Fruit fly (Drosophila melanogaster): Measurements from ENCODE around the gene Eig71Eh.
A peak's percentile ranks its signal among the peaks of the same experiment; 100 is the strongest.

Gene Eig71Eh

dm6 chr3L:15647712-15648621, 11.3 kb downstream of the Eig71Eh start, which contains the start of the genes comm3 and CG43083:
comm3 (minus strand) TSS chr3L:15647762.
CG43083 (plus strand) TSS chr3L:15648571.
- no peak for TF ChIP-seq sug (tag; optimal IDR thresholded peaks at IDR 0.05)
- peak; percentile 15 for TF ChIP-seq CG17568 (GFP tag; optimal IDR thresholded peaks at IDR 0.05)
- no peak for TF ChIP-seq sob (GFP tag; IDR thresholded peaks at IDR 0.05)
- no peak for TF ChIP-seq Max (GFP tag; optimal IDR thresholded peaks at IDR 0.05)
- TF ChIP-seq sens (GFP tag) = peak; percentile 52
- TF ChIP-seq en (GFP tag; optimal IDR thresholded peaks at IDR 0.05) = no peak
- no peak for TF ChIP-seq lov (optimal IDR thresholded peaks at IDR 0.05)
- TF ChIP-seq lov (GFP tag; IDR thresholded peaks at IDR 0.05) = no peak
- TF ChIP-seq Myb (GFP tag; optimal IDR thresholded peaks at IDR 0.05) = no peak
- TF ChIP-seq sd (tag; optimal IDR thresholded peaks at IDR 0.05) = peak; percentile 85
- TF ChIP-seq CG13894 (tag; optimal IDR thresholded peaks at IDR 0.05) = no peak
- peak; percentile 31 for TF ChIP-seq CG6813 (GFP tag; optimal IDR thresholded peaks at IDR 0.05)

- TF ChIP-seq Stat92E (GFP tag; optimal IDR thresholded peaks at IDR 0.05) (no peak), Ravus (GFP tag; IDR thresholded peaks at IDR 0.05) (no peak), CG17359 (tag; optimal IDR thresholded peaks at IDR 0.05) (no peak), prd (optimal IDR thresholded peaks at IDR 0.05) (no peak), prd (GFP tag; IDR thresholded peaks at IDR 0.05) (peak; percentile 38; the same call in 1 of the 3 replicates), Blimp-1 (GFP tag; optimal IDR thresholded peaks at IDR 0.05) (peak; percentile 3), az2 (GFP tag; optimal IDR thresholded peaks at IDR 0.05) (no peak), sob (GFP tag; IDR thresholded peaks at IDR 0.05) (no peak), sens (GFP tag) (peak; percentile 70), br (optimal IDR thresholded peaks at IDR 0.05) (no peak), gem (tag; optimal IDR thresholded peaks at IDR 0.05) (peak; percentile 35), otp (GFP tag; IDR thresholded peaks at IDR 0.05) (no peak), zen (tag; optimal IDR thresholded peaks at IDR 0.05) (peak; percentile 26), fd102C (GFP tag; optimal IDR thresholded peaks at IDR 0.05) (no peak), trem (tag; optimal IDR thresholded peaks at IDR 0.05) (peak; percentile 4), CG15479 (GFP tag; optimal IDR thresholded peaks at IDR 0.05) (no peak), CG7839 (tag; optimal IDR thresholded peaks at IDR 0.05) (peak; percentile 3), Sox102F (GFP tag; optimal IDR thresholded peaks at IDR 0.05) (peak; percentile 13), CG10462 (GFP tag; optimal IDR thresholded peaks at IDR 0.05) (peak; percentile 4), bsh (GFP tag; optimal IDR thresholded peaks at IDR 0.05) (peak in 1 of 2 experiments; percentile 29), CG14050 (GFP tag; IDR thresholded peaks at IDR 0.05) (no peak), CG9727 (GFP tag; optimal IDR thresholded peaks at IDR 0.05) (peak; percentile 7), gt (GFP tag; IDR thresholded peaks at IDR 0.05) (no peak), vvl (GFP tag; IDR thresholded peaks at IDR 0.05) (no peak), CG11723 (GFP tag; optimal IDR thresholded peaks at IDR 0.05) (no peak), dmrt11E (tag; optimal IDR thresholded peaks at IDR 0.05) (peak; percentile 46), bowl (GFP tag; IDR thresholded peaks at IDR 0.05) (no peak), CG12391 (tag; optimal IDR thresholded peaks at IDR 0.05) (peak; percentile 6), CG17328 (GFP tag; IDR thresholded peaks at IDR 0.05) (peak; percentile 28; the same call in 1 of the 2 replicates), Ssrp (tag; optimal IDR thresholded peaks at IDR 0.05) (peak; percentile 5), stc (GFP tag; IDR thresholded peaks at IDR 0.05) (no peak), Xrp1 (GFP tag; IDR thresholded peaks at IDR 0.05) (0 out of 2 replicates have a peak, but pooled peaks have one; percentile 24), CG6689 (GFP tag; IDR thresholded peaks at IDR 0.05) (no peak), tap (tag; optimal IDR thresholded peaks at IDR 0.05) (no peak), tgo (GFP tag; IDR thresholded peaks at IDR 0.05) (no peak), tup (GFP tag; optimal IDR thresholded peaks at IDR 0.05) (no peak), Hmx (GFP tag; optimal IDR thresholded peaks at IDR 0.05) (no peak), CG5245 (GFP tag; optimal IDR thresholded peaks at IDR 0.05) (no peak)
Measured at dm6 chr3L:15646182-15646581, 13.1 kb downstream of the Eig71Eh start.

All from whole organism, embryonic.